Fruit fly (Drosophila melanogaster) whole organism, embryonic: Measurements from ENCODE around the gene Kaz-m1.

Experiments
- CG12104 ChIP-seq: fragments of 200-800 bp; sonication (Bioruptor generic); optimal IDR thresholded peaks from 3 replicates; lab custom pipeline; 2016; ENCODE audit warnings: missing biosample characterization, missing genetic modification characterization
- CG14860 ChIP-seq: fragments of 200-800 bp; sonication (Bioruptor generic); IDR thresholded peaks from 3 replicates; pipeline ENCODE4 v1.3.6; 2022; ENCODE audit warnings: missing biosample characterization, missing genetic modification characterization; ENCODE audit not compliant: partially characterized antibody
- CG15601 ChIP-seq: fragments of 200-800 bp; sonication (Bioruptor generic); optimal IDR thresholded peaks from 3 replicates; lab custom pipeline; 2019; ENCODE audit warnings: missing biosample characterization, mild to moderate bottlenecking, missing genetic modification characterization, moderate library complexity
- CG1603 ChIP-seq: fragments of 200-800 bp; sonication (Bioruptor generic); optimal IDR thresholded peaks from 2 replicates; lab custom pipeline; 2019; ENCODE audit warnings: missing biosample characterization, mild to moderate bottlenecking, missing genetic modification characterization, moderate library complexity
- CG17829 ChIP-seq: fragments of 200-800 bp; optimal IDR thresholded peaks from 2 replicates; lab custom pipeline; 2019; ENCODE audit warnings: missing biosample characterization, mild to moderate bottlenecking, missing genetic modification characterization, moderate library complexity
- CG17912 ChIP-seq: fragments of 200-800 bp; sonication (Bioruptor generic); optimal IDR thresholded peaks from 2 replicates; lab custom pipeline; 2018; ENCODE audit warnings: missing biosample characterization, mild to moderate bottlenecking, missing genetic modification characterization
- CG1792 ChIP-seq: fragments of 200-800 bp; sonication (Bioruptor generic); optimal IDR thresholded peaks from 2 replicates; lab custom pipeline; 2016; ENCODE audit warnings: missing biosample characterization, missing genetic modification characterization
- CG32772 ChIP-seq: fragments of 200-800 bp; sonication (Bioruptor generic); IDR thresholded peaks from 2 replicates; pipeline ENCODE4 v1.3.6; 2022; ENCODE audit warnings: missing biosample characterization, missing genetic modification characterization
- CG33557 ChIP-seq: fragments of 200-800 bp; sonication (Bioruptor generic); optimal IDR thresholded peaks from 2 replicates; lab custom pipeline; 2019; ENCODE audit warnings: missing biosample characterization, mild to moderate bottlenecking, missing genetic modification characterization, moderate library complexity
- CG4360 ChIP-seq: fragments of 200-800 bp; sonication (Bioruptor generic); IDR thresholded peaks from 2 replicates; pipeline ENCODE4 v1.3.6; 2022; ENCODE audit warnings: missing biosample characterization, missing genetic modification characterization
- CG4404 ChIP-seq: fragments of 200-800 bp; sonication (Bioruptor generic); IDR thresholded peaks from 2 replicates; pipeline ENCODE4 v1.3.6; 2022; ENCODE audit warnings: missing biosample characterization, missing genetic modification characterization
- CG7745 ChIP-seq: fragments of 200-800 bp; sonication (Bioruptor generic); optimal IDR thresholded peaks from 2 replicates; lab custom pipeline; 2018; ENCODE audit warnings: missing biosample characterization, mild to moderate bottlenecking, missing genetic modification characterization, moderate library complexity
- CG8281 ChIP-seq: fragments of 200-800 bp; sonication (Bioruptor generic); optimal IDR thresholded peaks from 2 replicates; lab custom pipeline; 2018; ENCODE audit warnings: missing biosample characterization, mild to moderate bottlenecking, missing genetic modification characterization, moderate library complexity
- CG8765 ChIP-seq: fragments of 200-800 bp; sonication (Bioruptor generic); IDR thresholded peaks from 2 replicates; pipeline ENCODE4 v1.3.6; 2022; ENCODE audit warnings: missing biosample characterization, missing genetic modification characterization
- CG8924 ChIP-seq: fragments of 200-800 bp; optimal IDR thresholded peaks from 3 replicates; lab custom pipeline; 2019; ENCODE audit warnings: missing biosample characterization, mild to moderate bottlenecking, missing genetic modification characterization, moderate library complexity
- HLHmδ ChIP-seq: fragments of 200-800 bp; sonication (Bioruptor generic); optimal IDR thresholded peaks from 2 replicates; lab custom pipeline; 2018; ENCODE audit warnings: missing biosample characterization, mild to moderate bottlenecking, missing genetic modification characterization, moderate library complexity
- Hey ChIP-seq: fragments of 200-800 bp; sonication (Bioruptor generic); optimal IDR thresholded peaks from 3 replicates; lab custom pipeline; 2018; ENCODE audit warnings: missing biosample characterization, mild to moderate bottlenecking, missing genetic modification characterization
- Kr ChIP-seq: fragments of 200-800 bp; sonication (Bioruptor generic); optimal IDR thresholded peaks from 2 replicates; lab custom pipeline; 2017; ENCODE audit warnings: missing biosample characterization, mild to moderate bottlenecking, missing genetic modification characterization
- Meics ChIP-seq: fragments of 200-800 bp; sonication (Bioruptor generic); optimal IDR thresholded peaks from 2 replicates; lab custom pipeline; 2017; ENCODE audit warnings: missing biosample characterization, mild to moderate bottlenecking, missing genetic modification characterization
- Mes4 ChIP-seq: fragments of 200-800 bp; sonication (Bioruptor generic); optimal IDR thresholded peaks from 2 replicates; lab custom pipeline; 2016; ENCODE audit warnings: missing biosample characterization, missing genetic modification characterization
- NC2β ChIP-seq: fragments of 200-800 bp; sonication (Bioruptor generic); optimal IDR thresholded peaks from 2 replicates; lab custom pipeline; 2016; ENCODE audit warnings: missing biosample characterization, missing genetic modification characterization
- NK7.1 ChIP-seq: fragments of 200-800 bp; sonication (Bioruptor generic); optimal IDR thresholded peaks from 3 replicates; lab custom pipeline; 2016; ENCODE audit warnings: missing biosample characterization, missing genetic modification characterization
- Sox100B ChIP-seq: fragments of 200-800 bp; sonication (Bioruptor generic); optimal IDR thresholded peaks from 3 replicates; lab custom pipeline; 2018; ENCODE audit warnings: missing biosample characterization, mild to moderate bottlenecking, missing genetic modification characterization
- Sry-δ ChIP-seq: fragments of 200-800 bp; sonication (Bioruptor generic); optimal IDR thresholded peaks from 2 replicates; lab custom pipeline; 2016; ENCODE audit warnings: missing biosample characterization, missing genetic modification characterization
- ab ChIP-seq: fragments of 200-800 bp; sonication (Bioruptor generic); optimal IDR thresholded peaks from 2 replicates; lab custom pipeline; 2016; ENCODE audit warnings: missing biosample characterization, missing genetic modification characterization
- ac ChIP-seq: fragments of 200-800 bp; sonication (Bioruptor generic); optimal IDR thresholded peaks from 3 replicates; lab custom pipeline; 2017; ENCODE audit warnings: missing biosample characterization, mild to moderate bottlenecking, missing genetic modification characterization
- ato ChIP-seq: fragments of 200-800 bp; sonication (Bioruptor generic); IDR thresholded peaks from 2 replicates; pipeline ENCODE4 v1.3.6; 2022; ENCODE audit warnings: missing biosample characterization, missing genetic modification characterization; ENCODE audit not compliant: partially characterized antibody
- bbx ChIP-seq: fragments of 200-800 bp; sonication (Bioruptor generic); IDR thresholded peaks from 2 replicates; pipeline ENCODE4 v1.3.6; 2022; ENCODE audit warnings: missing biosample characterization, missing genetic modification characterization; ENCODE audit not compliant: partially characterized antibody
- da ChIP-seq: fragments of 200-800 bp; sonication (Bioruptor generic); optimal IDR thresholded peaks from 2 replicates; lab custom pipeline; 2016; ENCODE audit warnings: missing biosample characterization, missing genetic modification characterization
- en ChIP-seq: fragments of 200-800 bp; sonication (Bioruptor generic); optimal IDR thresholded peaks from 2 replicates; lab custom pipeline; 2016; ENCODE audit warnings: missing biosample characterization, missing genetic modification characterization
- fru ChIP-seq: fragments of >200 bp; optimal IDR thresholded peaks from 2 replicates; lab custom pipeline; 2017
- ftz-f1 ChIP-seq: fragments of 200-800 bp; sonication (Bioruptor generic); optimal IDR thresholded peaks from 2 replicates; lab custom pipeline; 2016; ENCODE audit warnings: missing biosample characterization, missing genetic modification characterization
- gcm2 ChIP-seq: fragments of 200-800 bp; sonication (Bioruptor generic); optimal IDR thresholded peaks from 2 replicates; lab custom pipeline; 2016; ENCODE audit warnings: missing biosample characterization, missing genetic modification characterization
- gsb-n ChIP-seq: fragments of 200-800 bp; sonication (Bioruptor generic); optimal IDR thresholded peaks from 3 replicates; lab custom pipeline; 2018; ENCODE audit warnings: missing biosample characterization, mild to moderate bottlenecking, missing genetic modification characterization
- hbn ChIP-seq: fragments of 200-800 bp; sonication (Bioruptor generic); IDR thresholded peaks from 2 replicates; pipeline ENCODE4 v1.3.6; 2022; ENCODE audit warnings: missing biosample characterization, missing genetic modification characterization; ENCODE audit not compliant: partially characterized antibody
- inv ChIP-seq: fragments of 200-800 bp; sonication (Bioruptor generic); IDR thresholded peaks from 2 replicates; pipeline ENCODE4 v1.3.6; 2022; ENCODE audit warnings: missing biosample characterization, missing genetic modification characterization; ENCODE audit not compliant: partially characterized antibody
- jumu ChIP-seq: fragments of 200-800 bp; sonication (Bioruptor generic); optimal IDR thresholded peaks from 3 replicates; lab custom pipeline; 2016; ENCODE audit warnings: missing biosample characterization, missing genetic modification characterization
- klu ChIP-seq: fragments of 200-800 bp; sonication (Bioruptor generic); IDR thresholded peaks from 2 replicates; pipeline ENCODE4 v1.3.6; 2022; ENCODE audit warnings: missing biosample characterization, missing genetic modification characterization
- kni ChIP-seq: fragments of 200-800 bp; sonication (Bioruptor generic); optimal IDR thresholded peaks from 3 replicates; lab custom pipeline; 2017; ENCODE audit warnings: mild to moderate bottlenecking, missing biosample characterization, missing genetic modification reagents, missing genetic modification characterization
- lov ChIP-seq, 2 experiments: fragments of 200-800 bp in 1 of 2; fragments of >200 bp in 1 of 2; sonication (Bioruptor generic) in 1 of 2; IDR thresholded peaks in 1 of 2; optimal IDR thresholded peaks in 1 of 2; 2 replicates in 1 of 2; 3 replicates in 1 of 2; pipeline versions ENCODE4 v1.3.6 to Lab custom; 2017 to 2022; ENCODE audit warnings: missing biosample characterization in 1 of 2, missing genetic modification characterization in 1 of 2
- oc ChIP-seq: fragments of 200-800 bp; sonication (Bioruptor generic); optimal IDR thresholded peaks from 2 replicates; lab custom pipeline; 2018; ENCODE audit warnings: missing biosample characterization, mild to moderate bottlenecking, missing genetic modification characterization, moderate library complexity
- pros ChIP-seq: fragments of 200-800 bp; sonication (Bioruptor generic); optimal IDR thresholded peaks from 3 replicates; lab custom pipeline; 2019; ENCODE audit warnings: missing biosample characterization, mild to moderate bottlenecking, missing genetic modification characterization, moderate library complexity
- sens ChIP-seq: fragments of 200-800 bp; sonication (Bioruptor generic); peaks from one replicate; lab custom pipeline; 2016; ENCODE audit warnings: missing biosample characterization, missing genetic modification characterization
- sna ChIP-seq: fragments of 200-800 bp; sonication (Bioruptor generic); IDR thresholded peaks from 2 replicates; pipeline ENCODE4 v1.3.6; 2022; ENCODE audit warnings: missing biosample characterization, missing genetic modification characterization; ENCODE audit not compliant: partially characterized antibody
- sqz ChIP-seq: fragments of 200-800 bp; sonication (Bioruptor generic); optimal IDR thresholded peaks from 3 replicates; lab custom pipeline; 2018; ENCODE audit warnings: missing biosample characterization, mild to moderate bottlenecking, missing genetic modification characterization
- sug ChIP-seq: fragments of 200-800 bp; optimal IDR thresholded peaks from 2 replicates; lab custom pipeline; 2019; ENCODE audit warnings: missing biosample characterization, mild to moderate bottlenecking, missing genetic modification characterization, moderate library complexity
- vvl ChIP-seq: fragments of 200-800 bp; sonication (Bioruptor generic); IDR thresholded peaks from 2 replicates; pipeline ENCODE4 v1.3.6; 2022; ENCODE audit warnings: missing biosample characterization, missing genetic modification characterization
- z ChIP-seq: fragments of 200-800 bp; sonication (Bioruptor generic); IDR thresholded peaks from 3 replicates; pipeline ENCODE4 v1.3.6; 2022; ENCODE audit warnings: missing biosample characterization, missing genetic modification characterization

Kaz-m1 gene

dm6 chr3R:26030562-26030961, 16.0 kb downstream of the Kaz-m1 start (continued):
- TF ChIP-seq fru (lab: Kevin White, UChicago) (peak; percentile 63), CG17912 (GFP tag; lab: Kevin White, UChicago) (peak; percentile 10), lov (optimal IDR thresholded peaks at IDR 0.05; lab: Kevin White, UChicago) (peak; percentile 100), lov (GFP tag; IDR thresholded peaks at IDR 0.05; lab: Robert Waterston, UW) (no peak), oc (tag; lab: Kevin White, UChicago) (peak; percentile 68), CG4360 (GFP tag; lab: Robert Waterston, UW) (0 out of 2 replicates have a peak, but pooled peaks have one; percentile 46), ftz-f1 (GFP tag; lab: Kevin White, UChicago) (no peak), kni (peak; percentile 84), CG17829 (tag; lab: Kevin White, UChicago) (no peak), CG15601 (tag; lab: Kevin White, UChicago) (no peak), en (GFP tag; lab: Kevin White, UChicago) (no peak)

dm6 chr3R:26031968-26032610, 17.6 kb downstream of the Kaz-m1 start:
- TF ChIP-seq ato (GFP tag; lab: Robert Waterston, UW) (no peak), CG4360 (GFP tag; lab: Robert Waterston, UW) (peak; percentile 91), klu (GFP tag; lab: Robert Waterston, UW) (no peak), Sox100B (GFP tag; lab: Kevin White, UChicago) (no peak), gcm2 (GFP tag; lab: Kevin White, UChicago) (no peak), Meics (GFP tag; lab: Kevin White, UChicago) (no peak), CG14860 (GFP tag; lab: Robert Waterston, UW) (no peak), CG12104 (GFP tag; lab: Kevin White, UChicago) (no peak), CG8765 (GFP tag; lab: Robert Waterston, UW) (no peak), CG4404 (no peak), Mes4 (no peak), kni (peak; percentile 72), gsb-n (peak; percentile 23), CG1603 (tag; lab: Kevin White, UChicago) (no peak), da (GFP tag; lab: Kevin White, UChicago) (peak; percentile 72), CG33557 (no peak), Kr (GFP tag; lab: Kevin White, UChicago) (peak; percentile 87), CG32772 (no peak), pros (GFP tag; lab: Kevin White, UChicago) (peak; percentile 90), z (GFP tag; lab: Robert Waterston, UW) (peak; percentile 47; the same call in 1 of the 3 replicates), sqz (GFP tag; lab: Kevin White, UChicago) (peak; percentile 85), ab (no peak), hbn (GFP tag; lab: Robert Waterston, UW) (no peak), HLHmδ (peak; percentile 57), CG8281 (tag; lab: Kevin White, UChicago) (peak; percentile 30), CG8924 (tag; lab: Kevin White, UChicago) (no peak), CG1792 (GFP tag; lab: Kevin White, UChicago) (no peak), sens (GFP tag; lab: Kevin White, UChicago) (peak; percentile 46), bbx (GFP tag; lab: Robert Waterston, UW) (no peak), inv (no peak), jumu (GFP tag; lab: Kevin White, UChicago) (no peak), vvl (GFP tag; lab: Robert Waterston, UW) (no peak), sug (tag; lab: Kevin White, UChicago) (no peak), sna (GFP tag; lab: Robert Waterston, UW) (no peak), CG7745 (tag; lab: Kevin White, UChicago) (peak; percentile 1), Sry-δ (no peak), NC2β (GFP tag; lab: Kevin White, UChicago) (no peak), ac (GFP tag; lab: Kevin White, UChicago) (peak; percentile 63), NK7.1 (GFP tag; lab: Kevin White, UChicago) (no peak), Hey (tag; lab: Kevin White, UChicago) (peak; percentile 100)
